Worm (Caenorhabditis elegans) whole organism, early embryonic: ENCODE measurements around the gene rps-21.

Experiments
- B0310.2 ChIP-seq: sonication (generic microtip); optimal IDR thresholded peaks from 2 replicates; lab custom pipeline; 2016; ENCODE audit warnings: mild to moderate bottlenecking, missing genetic modification characterization, missing compliant biosample characterization
- F13C5.2 ChIP-seq: sonication (generic microtip); optimal IDR thresholded peaks from 2 replicates; lab custom pipeline; 2017; ENCODE audit warnings: mild to moderate bottlenecking, missing genetic modification characterization, inconsistent platforms, missing compliant biosample characterization
- aly-1 ChIP-seq: sonication (generic microtip); optimal IDR thresholded peaks from 2 replicates; lab custom pipeline; 2016; ENCODE audit warnings: missing genetic modification characterization, missing compliant biosample characterization
- ama-1 ChIP-seq: fragments of 150-350 bp; optimal IDR thresholded peaks from 2 replicates; lab custom pipeline; 2014
- ceh-13 ChIP-seq: fragments of 200-800 bp; sonication (Bioruptor generic); optimal IDR thresholded peaks from 2 replicates; lab custom pipeline; 2018; ENCODE audit warnings: mild to moderate bottlenecking, missing genetic modification characterization, missing compliant biosample characterization
- ceh-36 ChIP-seq: sonication (generic microtip); optimal IDR thresholded peaks from 2 replicates; lab custom pipeline; 2016; ENCODE audit warnings: missing genetic modification characterization, inconsistent platforms, missing compliant biosample characterization
- ets-7 ChIP-seq: sonication (generic microtip); optimal IDR thresholded peaks from 2 replicates; lab custom pipeline; 2016; ENCODE audit warnings: missing genotype, missing genetic modification characterization, missing compliant biosample characterization
- flt-1 ChIP-seq: fragments of 200-800 bp; sonication (Bioruptor generic); IDR thresholded peaks from 2 replicates; pipeline ENCODE4 v1.3.6; 2022; ENCODE audit warnings: missing genetic modification characterization, missing compliant biosample characterization
- hmbx-1 ChIP-seq: sonication (generic microtip); optimal IDR thresholded peaks from 2 replicates; lab custom pipeline; 2016; ENCODE audit warnings: mild to moderate bottlenecking, missing genetic modification characterization, missing compliant biosample characterization
- hmg-4 ChIP-seq: fragments of 200-800 bp; sonication (Bioruptor generic); optimal IDR thresholded peaks from 2 replicates; lab custom pipeline; 2018; ENCODE audit warnings: mild to moderate bottlenecking, missing genetic modification characterization, missing compliant biosample characterization
- hnd-1 ChIP-seq: sonication (generic microtip); optimal IDR thresholded peaks from 2 replicates; lab custom pipeline; 2016; ENCODE audit warnings: missing genetic modification characterization, missing compliant biosample characterization
- pes-1 ChIP-seq: fragments of 200-800 bp; sonication (Bioruptor generic); IDR thresholded peaks from 2 replicates; pipeline ENCODE4 v1.3.6; 2022; ENCODE audit warnings: missing genetic modification reagents, missing genetic modification characterization, missing compliant biosample characterization
- scrt-1 ChIP-seq: fragments of 200-800 bp; sonication (Bioruptor generic); IDR thresholded peaks from 2 replicates; pipeline ENCODE4 v1.3.6; 2022; ENCODE audit warnings: missing genetic modification characterization, missing compliant biosample characterization
- sea-1 ChIP-seq: fragments of 200-800 bp; sonication (Bioruptor generic); conservative IDR thresholded peaks from 2 replicates; pipeline ENCODE4 v1.3.6; 2022; ENCODE audit warnings: missing genetic modification characterization, missing compliant biosample characterization
- tbx-11 ChIP-seq: fragments of 200-800 bp; sonication (Bioruptor generic); IDR thresholded peaks from 2 replicates; pipeline ENCODE4 v1.3.6; 2022; ENCODE audit warnings: missing genetic modification characterization, missing compliant biosample characterization
- tbx-37 ChIP-seq: fragments of 200-800 bp; sonication (Bioruptor generic); conservative IDR thresholded peaks from 2 replicates; pipeline ENCODE4 v1.3.6; 2022; ENCODE audit warnings: missing genetic modification reagents, missing genetic modification characterization, missing compliant biosample characterization
- tra-4 ChIP-seq: sonication (generic microtip); optimal IDR thresholded peaks from 2 replicates; lab custom pipeline; 2017; ENCODE audit warnings: missing genetic modification characterization, missing compliant biosample characterization

rps-21 gene

ce11 chrIII:7180613-7181012 lies 8.8 kb downstream of the rps-21 start, which contains the start of gene ndab-2:
Gene ndab-2 (plus strand): TSS chrIII:7180752.
- TF ChIP-seq pes-1 (GFP tag; lab: Robert Waterston, UW): no peak

DNA sequence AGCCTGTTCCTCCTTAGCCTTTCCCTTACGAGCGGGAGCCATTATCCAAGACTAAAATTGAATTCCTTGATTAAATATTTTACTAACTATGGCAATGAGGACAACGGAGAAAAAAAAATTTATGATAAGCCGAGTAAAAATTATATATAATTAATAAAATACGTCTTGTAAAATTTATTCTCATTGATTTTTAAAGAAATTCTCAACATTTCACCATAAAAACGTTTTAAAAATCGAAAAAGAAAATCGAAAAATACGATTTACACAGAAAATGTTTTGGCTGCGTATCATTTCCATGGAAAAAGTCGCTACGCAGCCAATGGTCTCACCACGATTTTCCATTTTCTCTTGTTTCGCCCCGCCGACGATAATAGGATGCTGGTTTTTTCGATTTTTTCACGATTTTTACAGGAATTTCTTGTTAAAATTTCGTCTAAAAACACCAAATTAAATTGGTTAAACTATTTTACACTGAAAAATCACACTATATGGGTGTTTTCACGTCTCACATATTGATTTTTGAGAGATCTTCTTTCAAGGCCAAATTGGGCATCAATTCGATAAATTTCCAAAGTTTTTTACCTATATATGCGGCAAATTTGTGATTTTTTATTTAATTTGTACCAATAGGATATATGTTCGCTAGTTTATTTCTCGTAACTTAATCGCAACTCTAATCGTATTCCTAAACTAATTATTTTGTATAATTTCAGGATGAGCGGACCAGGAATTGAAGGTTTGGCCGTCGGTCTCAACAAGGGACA lies 9.7 kb downstream of the rps-21 start, which contains the start of the genes rps-14 and rpl-36:
Gene rps-14, minus strand, starts transcription at position 51 of the 764 bp plus-strand sequence.
Gene rpl-36, plus strand, starts transcription at position 714 of the 764 bp plus-strand sequence.
- TF ChIP-seq tbx-11 (GFP tag; lab: Robert Waterston, UW): no peak
- no peak for TF ChIP-seq sea-1
- no peak for TF ChIP-seq pes-1 (GFP tag; lab: Robert Waterston, UW)
- TF ChIP-seq aly-1 (tag; lab: Kevin White, UChicago): no peak
- TF ChIP-seq hmg-4 (GFP tag; lab: Kevin White, UChicago): no peak
- TF ChIP-seq scrt-1 (GFP tag; lab: Robert Waterston, UW): no peak
- peak; percentile 71 for TF ChIP-seq F13C5.2

ce11 chrIII:7178497-7178896 lies 10.9 kb downstream of the rps-21 start:
- TF ChIP-seq tra-4 (tag; lab: Kevin White, UChicago) (no peak), tbx-37 (GFP tag; lab: Robert Waterston, UW) (no peak), ama-1 (lab: Kevin White, UChicago) (no peak), B0310.2 (tag; lab: Kevin White, UChicago) (no peak)

- no peak for TF ChIP-seq sea-1
- no peak for TF ChIP-seq hnd-1
- no peak for TF ChIP-seq hmg-4 (GFP tag; lab: Kevin White, UChicago)
- TF ChIP-seq tra-4 (tag; lab: Kevin White, UChicago): no peak
- no peak for TF ChIP-seq tbx-11 (GFP tag; lab: Robert Waterston, UW)
- TF ChIP-seq aly-1 (tag; lab: Kevin White, UChicago): no peak
These were observed 19.3 kb downstream of the rps-21 start for ce11 chrIII:7170090-7170489.

DNA sequence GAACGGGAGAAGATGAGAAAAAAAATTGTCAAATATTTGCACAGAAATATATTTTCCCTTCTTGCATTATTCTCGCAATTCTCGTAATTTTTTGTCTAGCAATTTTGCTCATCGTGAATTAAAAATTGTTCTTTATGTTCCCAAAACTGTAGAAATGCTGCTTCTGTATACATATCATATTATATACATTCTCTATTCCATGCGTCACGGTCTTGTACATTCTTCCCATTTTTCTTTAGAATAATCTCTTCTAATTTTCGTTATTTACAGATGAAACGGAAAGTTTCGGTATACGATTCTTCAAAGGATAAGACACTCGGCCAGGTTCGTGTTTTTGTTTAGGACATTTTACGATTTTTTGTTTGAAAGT lies 21.9 kb downstream of the rps-21 start, which contains the start of gene acs-4:
Gene acs-4, plus strand, starts transcription at position 271 of the 370 bp plus-strand sequence.
- no peak for TF ChIP-seq ceh-36
- no peak for TF ChIP-seq ceh-13 (GFP tag; lab: Kevin White, UChicago)
- TF ChIP-seq ets-7: no peak
- no peak for TF ChIP-seq aly-1 (tag; lab: Kevin White, UChicago)
- no peak for TF ChIP-seq B0310.2 (tag; lab: Kevin White, UChicago)
- TF ChIP-seq tra-4 (tag; lab: Kevin White, UChicago): no peak
- TF ChIP-seq hmbx-1 (tag; lab: Kevin White, UChicago): no peak
- no peak for TF ChIP-seq flt-1 (GFP tag; lab: Robert Waterston, UW)
- no peak for TF ChIP-seq ama-1 (lab: Kevin White, UChicago)
- no peak for TF ChIP-seq hnd-1
- TF ChIP-seq tbx-37 (GFP tag; lab: Robert Waterston, UW): no peak

- TF ChIP-seq hmg-4 (GFP tag; lab: Kevin White, UChicago): no peak
- no peak for TF ChIP-seq ceh-13 (GFP tag; lab: Kevin White, UChicago)
- no peak for TF ChIP-seq B0310.2 (tag; lab: Kevin White, UChicago)
- TF ChIP-seq ets-7: no peak
- TF ChIP-seq ceh-36: no peak
- TF ChIP-seq hnd-1: no peak
- TF ChIP-seq tbx-37 (GFP tag; lab: Robert Waterston, UW): no peak
- TF ChIP-seq F13C5.2: no peak
- no peak for TF ChIP-seq ama-1 (lab: Kevin White, UChicago)
- TF ChIP-seq tra-4 (tag; lab: Kevin White, UChicago): no peak
- TF ChIP-seq flt-1 (GFP tag; lab: Robert Waterston, UW): no peak
- TF ChIP-seq tbx-11 (GFP tag; lab: Robert Waterston, UW): no peak
- no peak for TF ChIP-seq pes-1 (GFP tag; lab: Robert Waterston, UW)
- TF ChIP-seq scrt-1 (GFP tag; lab: Robert Waterston, UW): no peak
- no peak for TF ChIP-seq hmbx-1 (tag; lab: Kevin White, UChicago)
- no peak for TF ChIP-seq sea-1
- TF ChIP-seq aly-1 (tag; lab: Kevin White, UChicago): no peak
These were observed 22.5 kb downstream of the rps-21 start for ce11 chrIII:7166664-7167567.

ce11 chrIII:7165816-7166229 lies 23.6 kb downstream of the rps-21 start:
- TF ChIP-seq flt-1 (GFP tag; lab: Robert Waterston, UW): no peak
- no peak for TF ChIP-seq aly-1 (tag; lab: Kevin White, UChicago)
- TF ChIP-seq ama-1 (lab: Kevin White, UChicago): no peak
- no peak for TF ChIP-seq F13C5.2
- TF ChIP-seq ets-7: no peak
- TF ChIP-seq scrt-1 (GFP tag; lab: Robert Waterston, UW): no peak
- no peak for TF ChIP-seq tbx-11 (GFP tag; lab: Robert Waterston, UW)
- TF ChIP-seq hmbx-1 (tag; lab: Kevin White, UChicago): no peak
- no peak for TF ChIP-seq hnd-1
- no peak for TF ChIP-seq hmg-4 (GFP tag; lab: Kevin White, UChicago)
- no peak for TF ChIP-seq ceh-13 (GFP tag; lab: Kevin White, UChicago)
- no peak for TF ChIP-seq tra-4 (tag; lab: Kevin White, UChicago)
- no peak for TF ChIP-seq sea-1
